Worm (Caenorhabditis elegans) whole organism, early embryonic: ENCODE measurements around the gene ZK742.3.

Experiments
- B0310.2 ChIP-seq: sonication (generic microtip); optimal IDR thresholded peaks from 2 replicates; lab custom pipeline; 2016; ENCODE audit warnings: mild to moderate bottlenecking, missing genetic modification characterization, missing compliant biosample characterization
- F13C5.2 ChIP-seq: sonication (generic microtip); optimal IDR thresholded peaks from 2 replicates; lab custom pipeline; 2017; ENCODE audit warnings: mild to moderate bottlenecking, missing genetic modification characterization, inconsistent platforms, missing compliant biosample characterization
- aly-1 ChIP-seq: sonication (generic microtip); optimal IDR thresholded peaks from 2 replicates; lab custom pipeline; 2016; ENCODE audit warnings: missing genetic modification characterization, missing compliant biosample characterization
- ama-1 ChIP-seq: fragments of 150-350 bp; optimal IDR thresholded peaks from 2 replicates; lab custom pipeline; 2014
- ceh-13 ChIP-seq: fragments of 200-800 bp; sonication (Bioruptor generic); optimal IDR thresholded peaks from 2 replicates; lab custom pipeline; 2018; ENCODE audit warnings: mild to moderate bottlenecking, missing genetic modification characterization, missing compliant biosample characterization
- ceh-36 ChIP-seq: sonication (generic microtip); optimal IDR thresholded peaks from 2 replicates; lab custom pipeline; 2016; ENCODE audit warnings: missing genetic modification characterization, inconsistent platforms, missing compliant biosample characterization
- ets-7 ChIP-seq: sonication (generic microtip); optimal IDR thresholded peaks from 2 replicates; lab custom pipeline; 2016; ENCODE audit warnings: missing genotype, missing genetic modification characterization, missing compliant biosample characterization
- flt-1 ChIP-seq: fragments of 200-800 bp; sonication (Bioruptor generic); IDR thresholded peaks from 2 replicates; pipeline ENCODE4 v1.3.6; 2022; ENCODE audit warnings: missing genetic modification characterization, missing compliant biosample characterization
- hmbx-1 ChIP-seq: sonication (generic microtip); optimal IDR thresholded peaks from 2 replicates; lab custom pipeline; 2016; ENCODE audit warnings: mild to moderate bottlenecking, missing genetic modification characterization, missing compliant biosample characterization
- hmg-4 ChIP-seq: fragments of 200-800 bp; sonication (Bioruptor generic); optimal IDR thresholded peaks from 2 replicates; lab custom pipeline; 2018; ENCODE audit warnings: mild to moderate bottlenecking, missing genetic modification characterization, missing compliant biosample characterization
- hnd-1 ChIP-seq: sonication (generic microtip); optimal IDR thresholded peaks from 2 replicates; lab custom pipeline; 2016; ENCODE audit warnings: missing genetic modification characterization, missing compliant biosample characterization
- pes-1 ChIP-seq: fragments of 200-800 bp; sonication (Bioruptor generic); IDR thresholded peaks from 2 replicates; pipeline ENCODE4 v1.3.6; 2022; ENCODE audit warnings: missing genetic modification reagents, missing genetic modification characterization, missing compliant biosample characterization
- scrt-1 ChIP-seq: fragments of 200-800 bp; sonication (Bioruptor generic); IDR thresholded peaks from 2 replicates; pipeline ENCODE4 v1.3.6; 2022; ENCODE audit warnings: missing genetic modification characterization, missing compliant biosample characterization
- sea-1 ChIP-seq: fragments of 200-800 bp; sonication (Bioruptor generic); conservative IDR thresholded peaks from 2 replicates; pipeline ENCODE4 v1.3.6; 2022; ENCODE audit warnings: missing genetic modification characterization, missing compliant biosample characterization
- tbx-11 ChIP-seq: fragments of 200-800 bp; sonication (Bioruptor generic); IDR thresholded peaks from 2 replicates; pipeline ENCODE4 v1.3.6; 2022; ENCODE audit warnings: missing genetic modification characterization, missing compliant biosample characterization
- tbx-37 ChIP-seq: fragments of 200-800 bp; sonication (Bioruptor generic); conservative IDR thresholded peaks from 2 replicates; pipeline ENCODE4 v1.3.6; 2022; ENCODE audit warnings: missing genetic modification reagents, missing genetic modification characterization, missing compliant biosample characterization
- tra-4 ChIP-seq: sonication (generic microtip); optimal IDR thresholded peaks from 2 replicates; lab custom pipeline; 2017; ENCODE audit warnings: missing genetic modification characterization, missing compliant biosample characterization

Gene ZK742.3

DNA sequence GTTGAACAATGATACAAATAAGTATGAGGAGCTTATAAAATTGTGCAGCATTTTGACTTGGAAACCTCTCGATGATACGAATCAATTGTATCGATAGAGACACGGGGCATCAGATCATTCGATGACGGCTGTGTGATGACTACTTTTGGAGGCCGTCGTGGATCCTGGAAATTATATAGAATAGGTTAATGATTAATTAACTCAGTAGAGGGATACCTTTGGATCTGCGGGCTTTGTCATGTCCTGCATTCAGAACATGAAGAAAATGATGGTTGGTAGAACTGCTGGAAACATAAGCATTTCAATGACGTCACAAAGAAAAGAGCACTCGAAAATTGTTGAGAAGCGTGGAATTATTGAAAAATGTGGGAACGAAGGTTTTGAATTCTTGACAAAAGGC lies 4.9 kb upstream of the ZK742.3 start, which contains the start of gene ZK742.6:
Gene ZK742.6 (minus strand): TSS at position 342 of the 400 bp plus-strand sequence.
- TF ChIP-seq F13C5.2 (tag; lab: Kevin White, UChicago), result no peak
- TF ChIP-seq tra-4 (tag; lab: Kevin White, UChicago), result no peak
- no peak for TF ChIP-seq tbx-11 (GFP tag; lab: Robert Waterston, UW)
- TF ChIP-seq tbx-37 (GFP tag; lab: Robert Waterston, UW), result no peak
- TF ChIP-seq ceh-36 (tag; lab: Kevin White, UChicago), result no peak
- no peak for TF ChIP-seq flt-1 (GFP tag; lab: Robert Waterston, UW)
- no peak for TF ChIP-seq ets-7 (tag; lab: Kevin White, UChicago)
- no peak for TF ChIP-seq sea-1 (GFP tag; lab: Robert Waterston, UW)
- no peak for TF ChIP-seq aly-1 (tag; lab: Kevin White, UChicago)
- no peak for TF ChIP-seq ama-1 (lab: Kevin White, UChicago)
- no peak for TF ChIP-seq ceh-13
- no peak for TF ChIP-seq hmg-4 (GFP tag; lab: Kevin White, UChicago)
- TF ChIP-seq pes-1 (GFP tag; lab: Robert Waterston, UW), result no peak
- TF ChIP-seq scrt-1 (GFP tag; lab: Robert Waterston, UW), result no peak
- TF ChIP-seq hmbx-1, result no peak
- no peak for TF ChIP-seq B0310.2 (tag; lab: Kevin White, UChicago)

ce11 chrV:7811758-7812157 lies 2.0 kb upstream of the ZK742.3 start, which contains the start of gene ZK742.4:
Gene ZK742.4, minus strand, starts transcription at chrV:7811792.
- TF ChIP-seq pes-1 (GFP tag; lab: Robert Waterston, UW) (no peak), ceh-13 (no peak)

- TF ChIP-seq ama-1 (lab: Kevin White, UChicago), result no peak
- no peak for TF ChIP-seq hnd-1 (tag; lab: Kevin White, UChicago)
- no peak for TF ChIP-seq scrt-1 (GFP tag; lab: Robert Waterston, UW)
- no peak for TF ChIP-seq F13C5.2 (tag; lab: Kevin White, UChicago)
- TF ChIP-seq hmbx-1, result no peak
- TF ChIP-seq aly-1 (tag; lab: Kevin White, UChicago), result no peak
- no peak for TF ChIP-seq hmg-4 (GFP tag; lab: Kevin White, UChicago)
- no peak for TF ChIP-seq tbx-37 (GFP tag; lab: Robert Waterston, UW)
- no peak for TF ChIP-seq B0310.2 (tag; lab: Kevin White, UChicago)
- no peak for TF ChIP-seq ceh-36 (tag; lab: Kevin White, UChicago)
- no peak for TF ChIP-seq tbx-11 (GFP tag; lab: Robert Waterston, UW)
Observed at ce11 chrV:7810591-7810990, 879 bp upstream of the ZK742.3 start.

- no peak for TF ChIP-seq hmbx-1
- no peak for TF ChIP-seq pes-1 (GFP tag; lab: Robert Waterston, UW)
- TF ChIP-seq B0310.2 (tag; lab: Kevin White, UChicago), result no peak
- TF ChIP-seq ceh-13, result no peak
- no peak for TF ChIP-seq ceh-36 (tag; lab: Kevin White, UChicago)
- TF ChIP-seq hmg-4 (GFP tag; lab: Kevin White, UChicago), result no peak
- no peak for TF ChIP-seq hnd-1 (tag; lab: Kevin White, UChicago)
- no peak for TF ChIP-seq ama-1 (lab: Kevin White, UChicago)
- no peak for TF ChIP-seq scrt-1 (GFP tag; lab: Robert Waterston, UW)
- no peak for TF ChIP-seq aly-1 (tag; lab: Kevin White, UChicago)
- TF ChIP-seq tbx-37 (GFP tag; lab: Robert Waterston, UW), result no peak
- TF ChIP-seq flt-1 (GFP tag; lab: Robert Waterston, UW), result no peak
- TF ChIP-seq sea-1 (GFP tag; lab: Robert Waterston, UW), result no peak
Observed at ce11 chrV:7808444-7808843, 1.3 kb downstream of the ZK742.3 start.

- TF ChIP-seq tra-4 (tag; lab: Kevin White, UChicago) (no peak), ets-7 (tag; lab: Kevin White, UChicago) (no peak), hmbx-1 (no peak), sea-1 (GFP tag; lab: Robert Waterston, UW) (no peak), hnd-1 (tag; lab: Kevin White, UChicago) (no peak), ceh-36 (tag; lab: Kevin White, UChicago) (no peak), B0310.2 (tag; lab: Kevin White, UChicago) (no peak), ceh-13 (no peak), tbx-11 (GFP tag; lab: Robert Waterston, UW) (no peak), hmg-4 (GFP tag; lab: Kevin White, UChicago) (no peak), tbx-37 (GFP tag; lab: Robert Waterston, UW) (no peak), ama-1 (lab: Kevin White, UChicago) (no peak), F13C5.2 (tag; lab: Kevin White, UChicago) (no peak), flt-1 (GFP tag; lab: Robert Waterston, UW) (no peak), pes-1 (GFP tag; lab: Robert Waterston, UW) (no peak)
Observed at ce11 chrV:7806629-7807028, 3.1 kb downstream of the ZK742.3 start.

- no peak for TF ChIP-seq aly-1 (tag; lab: Kevin White, UChicago)
- TF ChIP-seq hmbx-1, result no peak
- no peak for TF ChIP-seq pes-1 (GFP tag; lab: Robert Waterston, UW)
- no peak for TF ChIP-seq tbx-11 (GFP tag; lab: Robert Waterston, UW)
- no peak for TF ChIP-seq flt-1 (GFP tag; lab: Robert Waterston, UW)
Observed at ce11 chrV:7804801-7805163, 4.9 kb downstream of the ZK742.3 start, which contains the start of gene xpo-1. Gene xpo-1, plus strand, starts transcription at chrV:7805064.

- TF ChIP-seq ama-1 (lab: Kevin White, UChicago) (no peak), tra-4 (tag; lab: Kevin White, UChicago) (no peak), tbx-11 (GFP tag; lab: Robert Waterston, UW) (no peak), ets-7 (tag; lab: Kevin White, UChicago) (no peak), aly-1 (tag; lab: Kevin White, UChicago) (no peak), sea-1 (GFP tag; lab: Robert Waterston, UW) (0 out of 2 replicates have a peak, but pooled peaks have one; percentile 55), flt-1 (GFP tag; lab: Robert Waterston, UW) (no peak), pes-1 (GFP tag; lab: Robert Waterston, UW) (no peak), scrt-1 (GFP tag; lab: Robert Waterston, UW) (no peak)
Observed at ce11 chrV:7804064-7804800, 5.5 kb downstream of the ZK742.3 start, which contains the start of gene uvs-1. Gene uvs-1, minus strand, starts transcription at chrV:7804208.
